Worm (Caenorhabditis elegans): ENCODE results near the gene smg-6.
"Not testable (repeated sequence)": the region's sequence is repeated elsewhere in the genome, so short reads cannot be mapped to it uniquely, and the experiment has no call there.

DNA sequence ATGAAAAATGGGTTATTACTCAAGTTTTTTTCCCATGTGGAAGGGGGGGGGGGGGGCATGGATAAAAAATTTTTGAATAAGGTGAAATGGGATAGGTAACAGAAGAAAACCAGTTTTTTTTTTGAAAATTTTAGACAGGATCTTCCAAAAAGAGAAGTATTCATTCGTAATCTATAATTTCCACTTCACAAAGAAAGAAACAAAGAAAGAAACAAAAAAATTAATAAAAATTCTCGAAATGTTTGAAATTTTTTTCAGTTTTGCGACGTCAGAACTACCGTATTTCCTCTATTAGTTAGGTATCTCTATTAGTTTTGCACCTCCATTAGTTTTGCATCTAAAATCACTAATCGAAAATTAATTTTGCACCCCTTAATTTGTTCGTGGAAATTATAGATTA, 38.3 kb upstream of the smg-6 start, which contains the start of gene W04B5.6:
- not testable (repeated sequence) for TF ChIP-seq him-1, dao-5, W03F9.2 (tag; optimal IDR thresholded peaks at IDR 0.05)

Measured in whole organism, L4/young adult.